Worm (Caenorhabditis elegans): ENCODE measurements around the gene kcc-3.

Gene kcc-3

ce11 chrII:7478487-7479234 is 44.6 kb upstream of the kcc-3 start, which contains the start of the genes aka-1 and ubc-6 (continued):
- TF ChIP-seq xbp-1 (tag; optimal IDR thresholded peaks at IDR 0.05) (peak; percentile 81), egl-27 (tag; optimal IDR thresholded peaks at IDR 0.05) (no peak), ceh-82 (tag; optimal IDR thresholded peaks at IDR 0.05) (peak; percentile 46 to 85 (median 68)), nhr-71 (tag; optimal IDR thresholded peaks at IDR 0.05) (peak; percentile 91), tbx-2 (tag; optimal IDR thresholded peaks at IDR 0.05) (peak; percentile 86), ceh-88 (GFP tag; IDR thresholded peaks at IDR 0.05) (peak; percentile 72), ztf-11 (tag; optimal IDR thresholded peaks at IDR 0.05) (peak in 1 of 2 experiments; percentile 70), ama-1 (optimal IDR thresholded peaks at IDR 0.05) (no peak), lin-13 (GFP tag; optimal IDR thresholded peaks at IDR 0.05) (peak; percentile 54), grh-1 (GFP tag; IDR thresholded peaks at IDR 0.05) (peak; percentile 90), lir-3 (tag; optimal IDR thresholded peaks at IDR 0.05; ENCODE audit: poor library complexity) (peak; percentile 71), ets-5 (GFP tag; IDR thresholded peaks at IDR 0.05) (no peak), egl-13 (tag; optimal IDR thresholded peaks at IDR 0.05) (peak; percentile 68), pag-3 (tag; optimal IDR thresholded peaks at IDR 0.05; ENCODE audit: borderline replicate concordance, insufficient read depth) (no peak), dsc-1 (tag; optimal IDR thresholded peaks at IDR 0.05) (peak; percentile 66), unc-62 (GFP tag; optimal IDR thresholded peaks at IDR 0.05) (no peak), nhr-11 (tag; optimal IDR thresholded peaks at IDR 0.05) (peak; percentile 17), mdl-1 (tag; optimal IDR thresholded peaks at IDR 0.05) (peak in 1 of 2 experiments; percentile 36), fkh-10 (GFP tag; optimal IDR thresholded peaks at IDR 0.05) (peak; percentile 58), ztf-4 (tag; optimal IDR thresholded peaks at IDR 0.05) (peak; percentile 8), nhr-85 (tag) (peak; percentile 93), sup-37 (GFP tag; optimal IDR thresholded peaks at IDR 0.05) (no peak), nhr-20 (tag; optimal IDR thresholded peaks at IDR 0.05) (peak; percentile 88), efl-1 (optimal IDR thresholded peaks at IDR 0.05) (peak; percentile 74 to 76), efl-1 (GFP tag; optimal IDR thresholded peaks at IDR 0.05 in 1 of 2) (peak; percentile 67 to 96), fkh-8 (tag; optimal IDR thresholded peaks at IDR 0.05) (peak; percentile 78), C16A3.4 (tag; optimal IDR thresholded peaks at IDR 0.05) (peak; percentile 78), rnt-1 (tag; optimal IDR thresholded peaks at IDR 0.05) (peak; percentile 83)

- TF ChIP-seq F16B12.6 (tag; optimal IDR thresholded peaks at IDR 0.05) (no peak), vab-15 (tag; optimal IDR thresholded peaks at IDR 0.05) (no peak), egl-13 (tag; optimal IDR thresholded peaks at IDR 0.05) (no peak), elt-3 (tag; optimal IDR thresholded peaks at IDR 0.05) (no peak), ces-1 (GFP tag; optimal IDR thresholded peaks at IDR 0.05) (peak; percentile 40), fkh-10 (GFP tag; optimal IDR thresholded peaks at IDR 0.05) (peak; percentile 96), nhr-90 (tag; optimal IDR thresholded peaks at IDR 0.05; ENCODE audit: poor library complexity) (no peak), aha-1 (tag; optimal IDR thresholded peaks at IDR 0.05) (no peak), lin-35 (GFP tag; optimal IDR thresholded peaks at IDR 0.05) (no peak), snu-23 (GFP tag; optimal IDR thresholded peaks at IDR 0.05) (no peak), nhr-77 (tag; optimal IDR thresholded peaks at IDR 0.05) (no peak), elt-2 (tag; optimal IDR thresholded peaks at IDR 0.05) (no peak), ceh-90 (tag; optimal IDR thresholded peaks at IDR 0.05) (no peak), lin-14 (GFP tag; optimal IDR thresholded peaks at IDR 0.05) (peak; percentile 47), fkh-8 (tag; optimal IDR thresholded peaks at IDR 0.05) (no peak), efl-1 (optimal IDR thresholded peaks at IDR 0.05) (no peak), efl-1 (GFP tag; optimal IDR thresholded peaks at IDR 0.05 in 1 of 2) (peak in 1 of 2 experiments; percentile 22), ceh-82 (tag; optimal IDR thresholded peaks at IDR 0.05) (no peak), nhr-71 (tag; optimal IDR thresholded peaks at IDR 0.05) (no peak), lin-39 (tag; optimal IDR thresholded peaks at IDR 0.05) (no peak), dpl-1 (GFP tag; optimal IDR thresholded peaks at IDR 0.05) (no peak), aly-2 (tag; optimal IDR thresholded peaks at IDR 0.05) (no peak), nhr-85 (tag) (no peak), sup-37 (GFP tag; optimal IDR thresholded peaks at IDR 0.05) (no peak), mef-2 (tag; optimal IDR thresholded peaks at IDR 0.05) (no peak), unc-62 (GFP tag; optimal IDR thresholded peaks at IDR 0.05) (no peak)
These were observed 35.2 kb upstream of the kcc-3 start for ce11 chrII:7469318-7469717.

All from whole organism, L1 larva.